Worm (Caenorhabditis elegans) whole organism, L1 larva: ENCODE results near the gene mel-11.

Source experiments
- alr-1 ChIP-seq: fragments of 200-800 bp; sonication (Bioruptor generic); optimal IDR thresholded peaks from 2 replicates; lab custom pipeline; 2018; ENCODE audit warnings: borderline replicate concordance, mild to moderate bottlenecking, missing genetic modification characterization, missing compliant biosample characterization
- aly-2 ChIP-seq: fragments of 150-350 bp; optimal IDR thresholded peaks from 2 replicates; lab custom pipeline; 2014; ENCODE audit warnings: missing biosample characterization, missing genetic modification characterization
- dpl-1 ChIP-seq, 3 experiments: fragments of 150-350 bp in 2 of 3; sonication (generic microtip) in 1 of 3; optimal IDR thresholded peaks; 2 replicates each; lab custom pipeline; 2014 to 2017; ENCODE audit warnings: missing biosample characterization in 3 of 3, missing genetic modification characterization in 3 of 3, missing genetic modification reagents in 3 of 3
- elt-2 ChIP-seq: sonication (generic microtip); optimal IDR thresholded peaks from 2 replicates; lab custom pipeline; 2016; ENCODE audit warnings: missing genetic modification characterization, mild to moderate bottlenecking, inconsistent platforms, missing compliant biosample characterization, missing genetic modification reagents
- elt-3 ChIP-seq, 6 experiments: fragments of 150-350 bp in 1 of 6; sonication (generic microtip); optimal IDR thresholded peaks; 2 replicates each; lab custom pipeline; 2017 to 2018; ENCODE audit warnings: missing biosample characterization in 6 of 6, missing genetic modification characterization in 6 of 6, inconsistent platforms in 1 of 6
- jun-1 ChIP-seq: fragments of 150-350 bp; optimal IDR thresholded peaks from 2 replicates; lab custom pipeline; 2014; ENCODE audit warnings: missing biosample characterization, missing genetic modification reagents, missing genetic modification characterization
- lir-3 ChIP-seq: sonication (generic microtip); optimal IDR thresholded peaks from 2 replicates; lab custom pipeline; 2016; ENCODE audit warnings: mild to moderate bottlenecking, missing genetic modification characterization, moderate library complexity, missing compliant biosample characterization; ENCODE audit not compliant: poor library complexity
- lsy-2 ChIP-seq, 2 experiments: fragments of 150-350 bp; optimal IDR thresholded peaks; 2 replicates each; lab custom pipeline; 2014; ENCODE audit warnings: missing biosample characterization in 2 of 2, missing genetic modification characterization in 2 of 2
- mep-1 ChIP-seq: fragments of 150-350 bp; optimal IDR thresholded peaks from 2 replicates; lab custom pipeline; 2014; ENCODE audit warnings: missing biosample characterization, missing genetic modification characterization
- nhr-11 ChIP-seq: fragments of 150-350 bp; optimal IDR thresholded peaks from 2 replicates; lab custom pipeline; 2014; ENCODE audit warnings: missing biosample characterization, missing genetic modification characterization
- nhr-12 ChIP-seq: sonication (generic microtip); optimal IDR thresholded peaks from 2 replicates; lab custom pipeline; 2017; ENCODE audit warnings: missing biosample characterization, missing genetic modification characterization
- pqm-1 ChIP-seq: sonication (generic microtip); optimal IDR thresholded peaks from 3 replicates; lab custom pipeline; 2017; ENCODE audit warnings: missing biosample characterization, missing genetic modification characterization
- sptf-1 ChIP-seq: fragments of 150-350 bp; optimal IDR thresholded peaks from 2 replicates; lab custom pipeline; 2014; ENCODE audit warnings: missing biosample characterization, missing genetic modification characterization
- vab-15 ChIP-seq: sonication (generic microtip); optimal IDR thresholded peaks from 2 replicates; lab custom pipeline; 2017; ENCODE audit warnings: missing genotype, mild to moderate bottlenecking, missing genetic modification characterization, missing compliant biosample characterization

DNA sequence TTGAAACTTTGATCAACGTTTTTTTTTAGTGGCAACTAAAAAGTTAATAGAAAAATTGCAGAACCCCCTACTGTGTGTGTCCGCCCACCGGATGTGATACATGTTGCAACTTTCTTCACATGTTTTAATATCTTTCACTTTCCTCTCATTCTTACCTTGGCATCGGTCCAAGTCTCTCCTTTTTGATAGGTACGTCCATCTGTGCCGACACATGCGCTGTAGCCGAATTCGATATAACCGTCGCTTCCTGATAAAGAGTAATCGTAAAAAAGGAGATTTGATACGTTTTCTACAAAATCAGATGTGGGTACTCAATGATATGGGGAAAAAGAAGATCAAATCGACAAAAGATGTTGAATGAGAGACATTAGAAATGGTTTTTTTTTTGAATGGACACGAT is 13.2 kb upstream of the mel-11 start:
- TF ChIP-seq elt-2 (tag; lab: Kevin White, UChicago) = no peak
- TF ChIP-seq dpl-1 (GFP tag; optimal IDR thresholded peaks at IDR 0.05; lab: Kevin White, UChicago) = no peak
- TF ChIP-seq lsy-2 (tag; optimal IDR thresholded peaks at IDR 0.05; lab: Kevin White, UChicago) = no peak
- no peak for TF ChIP-seq alr-1 (tag; lab: Kevin White, UChicago)
- TF ChIP-seq pqm-1 (tag; lab: Kevin White, UChicago) = no peak
- no peak for TF ChIP-seq aly-2 (tag; lab: Kevin White, UChicago)
- TF ChIP-seq vab-15 = no peak
- no peak for TF ChIP-seq mep-1 (tag; lab: Kevin White, UChicago)
- no peak for TF ChIP-seq nhr-11
- TF ChIP-seq elt-3 (tag; optimal IDR thresholded peaks at IDR 0.05; lab: Kevin White, UChicago) = peak in 5 of 6 experiments; percentile 69 to 84 (median 79)
- no peak for TF ChIP-seq sptf-1 (tag; lab: Kevin White, UChicago)
- TF ChIP-seq jun-1 (tag; lab: Kevin White, UChicago) = no peak
- no peak for TF ChIP-seq nhr-12 (tag; lab: Kevin White, UChicago)
- no peak for TF ChIP-seq lir-3 (tag; lab: Kevin White, UChicago)
